Fruit fly (Drosophila melanogaster): Measurements from ENCODE around the gene Gba1b.

Gene Gba1b

DNA sequence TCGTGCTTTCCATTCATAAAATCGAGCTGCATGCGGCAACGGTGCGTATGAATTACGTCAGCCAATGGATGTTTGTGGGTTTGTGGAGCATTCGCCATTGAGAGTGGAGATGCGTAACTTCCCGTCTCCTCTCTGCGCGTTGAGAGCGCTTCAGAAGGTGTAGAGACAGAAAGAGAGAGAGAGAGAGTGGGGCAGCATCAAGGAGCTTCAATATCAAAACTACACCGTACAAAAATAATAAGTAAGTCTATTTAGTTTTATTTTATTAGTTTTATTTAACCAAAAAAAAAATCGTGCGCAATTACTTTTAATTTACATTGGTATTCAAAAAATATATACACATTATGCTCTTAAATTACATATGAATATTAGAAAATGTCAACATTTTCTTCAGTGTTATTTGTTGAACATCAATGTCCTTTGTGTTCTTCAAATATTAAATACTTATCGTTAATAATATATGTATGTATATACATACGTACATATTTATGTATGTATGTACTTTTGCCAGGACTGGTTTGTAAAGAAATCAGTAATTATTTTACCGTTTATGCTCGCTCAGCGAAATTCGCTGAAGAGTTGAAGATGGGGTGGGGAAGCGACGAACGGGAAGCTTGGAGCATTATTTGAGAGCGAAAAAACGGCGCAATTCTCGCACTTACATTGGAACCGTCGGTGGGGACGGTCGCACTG is 18.2 kb downstream of the Gba1b start, which contains the start of gene CG10365 (continued):
- TF ChIP-seq CG14050 (GFP tag; IDR thresholded peaks at IDR 0.05) (peak; percentile 70; the same call in 2 of the 3 replicates), HLHmδ (GFP tag; optimal IDR thresholded peaks at IDR 0.05) (no peak), MTF-1 (GFP tag; optimal IDR thresholded peaks at IDR 0.05; ENCODE audit: borderline replicate concordance) (peak; percentile 58), CG9932 (GFP tag; IDR thresholded peaks at IDR 0.05) (peak; percentile 67), sima (GFP tag; optimal IDR thresholded peaks at IDR 0.05) (no peak), da (GFP tag; optimal IDR thresholded peaks at IDR 0.05) (no peak), CG15479 (GFP tag; optimal IDR thresholded peaks at IDR 0.05) (no peak), slp2 (GFP tag; optimal IDR thresholded peaks at IDR 0.05) (no peak), Dbx (GFP tag; IDR thresholded peaks at IDR 0.05) (peak; percentile 85), Adf1 (GFP tag; IDR thresholded peaks at IDR 0.05) (peak; percentile 50), Lim3 (GFP tag; IDR thresholded peaks at IDR 0.05) (no peak), mirr (GFP tag; optimal IDR thresholded peaks at IDR 0.05) (no peak), stc (GFP tag; IDR thresholded peaks at IDR 0.05) (peak; percentile 90), sr (GFP tag; IDR thresholded peaks at IDR 0.05) (0 out of 3 replicates have a peak, but pooled peaks have one; percentile 22), CG12942 (GFP tag; optimal IDR thresholded peaks at IDR 0.05) (peak; percentile 68), Sin3A (optimal IDR thresholded peaks at IDR 0.05) (no peak), seq (GFP tag; IDR thresholded peaks at IDR 0.05) (peak; percentile 67), Bteb2 (GFP tag; optimal IDR thresholded peaks at IDR 0.05) (no peak), bbx (GFP tag; IDR thresholded peaks at IDR 0.05; ENCODE audit: partially characterized antibody) (0 out of 2 replicates have a peak, but pooled peaks have one; percentile 13), CG14014 (GFP tag; IDR thresholded peaks at IDR 0.05) (peak; percentile 92), HHEX (GFP tag; optimal IDR thresholded peaks at IDR 0.05) (peak; percentile 87), CG10147 (GFP tag; optimal IDR thresholded peaks at IDR 0.05) (peak; percentile 94), abd-A (tag; optimal IDR thresholded peaks at IDR 0.05) (peak; percentile 68), CG4360 (GFP tag; IDR thresholded peaks at IDR 0.05) (no peak), CG2129 (GFP tag; IDR thresholded peaks at IDR 0.05; ENCODE audit: partially characterized antibody) (no peak), ac (GFP tag; optimal IDR thresholded peaks at IDR 0.05) (no peak), Fer2 (tag; optimal IDR thresholded peaks at IDR 0.05) (peak; percentile 75), Awh (GFP tag; IDR thresholded peaks at IDR 0.05) (peak; percentile 61; the same call in 1 of the 2 replicates), fd64A (GFP tag; optimal IDR thresholded peaks at IDR 0.05) (no peak), Hey (tag; optimal IDR thresholded peaks at IDR 0.05) (no peak), CG15514 (GFP tag; optimal IDR thresholded peaks at IDR 0.05) (peak; percentile 21), CG7271 (tag; optimal IDR thresholded peaks at IDR 0.05) (no peak), CG1602 (GFP tag; optimal IDR thresholded peaks at IDR 0.05) (peak; percentile 75), Hand (GFP tag; optimal IDR thresholded peaks at IDR 0.05) (peak; percentile 88), rib (GFP tag; IDR thresholded peaks at IDR 0.05) (peak; percentile 12; the same call in 1 of the 2 replicates), pb (GFP tag; optimal IDR thresholded peaks at IDR 0.05) (no peak), CG12155 (GFP tag; optimal IDR thresholded peaks at IDR 0.05) (peak; percentile 76), gcm2 (GFP tag; optimal IDR thresholded peaks at IDR 0.05) (no peak), H15 (GFP tag; IDR thresholded peaks at IDR 0.05) (peak; percentile 67), Antp (GFP tag; optimal IDR thresholded peaks at IDR 0.05) (no peak), CG2202 (tag; optimal IDR thresholded peaks at IDR 0.05) (no peak), CG32767 (GFP tag; IDR thresholded peaks at IDR 0.05) (peak; percentile 88), CG6683 (GFP tag; optimal IDR thresholded peaks at IDR 0.05) (peak; percentile 85), crc (GFP tag; optimal IDR thresholded peaks at IDR 0.05) (no peak), CG16779 (GFP tag; IDR thresholded peaks at IDR 0.05) (no peak), CG17361 (GFP tag; IDR thresholded peaks at IDR 0.05) (peak; percentile 92), CkIIα-i1 (GFP tag; IDR thresholded peaks at IDR 0.05) (no peak), CG4404 (GFP tag; IDR thresholded peaks at IDR 0.05) (0 out of 2 replicates have a peak, but pooled peaks have one; percentile 34), HmgD (GFP tag; optimal IDR thresholded peaks at IDR 0.05) (no peak), CG34224 (GFP tag; IDR thresholded peaks at IDR 0.05; ENCODE audit: partially characterized antibody) (no peak)
